Fruit fly (Drosophila melanogaster) whole organism, embryonic: Measurements from ENCODE around the gene Dok.

Experiments
- Abd-B ChIP-seq: fragments of 200-800 bp; sonication (Bioruptor generic); optimal IDR thresholded peaks from 2 replicates; lab custom pipeline; 2018; ENCODE audit warnings: missing biosample characterization, mild to moderate bottlenecking, missing genetic modification characterization, moderate library complexity
- CG10654 ChIP-seq: fragments of 200-800 bp; sonication (Bioruptor generic); optimal IDR thresholded peaks from 2 replicates; lab custom pipeline; 2016; ENCODE audit warnings: missing biosample characterization, missing genetic modification characterization
- CG11085 ChIP-seq: fragments of 200-800 bp; sonication (Bioruptor generic); IDR thresholded peaks from 2 replicates; pipeline ENCODE4 v1.3.6; 2022; ENCODE audit warnings: missing biosample characterization, missing genetic modification characterization
- CG11398 ChIP-seq: fragments of 200-800 bp; sonication (Bioruptor generic); optimal IDR thresholded peaks from 2 replicates; lab custom pipeline; 2016; ENCODE audit warnings: missing biosample characterization, missing genetic modification characterization
- CG12155 ChIP-seq: fragments of 200-800 bp; sonication (Bioruptor generic); optimal IDR thresholded peaks from 3 replicates; lab custom pipeline; 2016; ENCODE audit warnings: missing biosample characterization, missing genetic modification characterization
- CG12391 ChIP-seq: fragments of 200-800 bp; sonication (Bioruptor generic); optimal IDR thresholded peaks from 3 replicates; lab custom pipeline; 2018; ENCODE audit warnings: missing biosample characterization, mild to moderate bottlenecking, missing genetic modification characterization, moderate library complexity
- CG12942 ChIP-seq: fragments of 200-800 bp; sonication (Bioruptor generic); optimal IDR thresholded peaks from 3 replicates; lab custom pipeline; 2016; ENCODE audit warnings: missing biosample characterization, missing genetic modification characterization
- CG13624 ChIP-seq: fragments of 200-800 bp; sonication (Bioruptor generic); optimal IDR thresholded peaks from 2 replicates; lab custom pipeline; 2016; ENCODE audit warnings: missing biosample characterization, missing genetic modification characterization
- CG14710 ChIP-seq: fragments of 200-800 bp; sonication (Bioruptor generic); optimal IDR thresholded peaks from 3 replicates; lab custom pipeline; 2019; ENCODE audit warnings: missing biosample characterization, mild to moderate bottlenecking, missing genetic modification characterization, moderate library complexity
- CG15011 ChIP-seq: fragments of 200-800 bp; sonication (Bioruptor generic); optimal IDR thresholded peaks from 3 replicates; lab custom pipeline; 2018; ENCODE audit warnings: missing biosample characterization, mild to moderate bottlenecking, missing genetic modification characterization
- CG1602 ChIP-seq: fragments of 200-800 bp; sonication (Bioruptor generic); optimal IDR thresholded peaks from 3 replicates; lab custom pipeline; 2016; ENCODE audit warnings: missing biosample characterization, missing genetic modification characterization
- CG16813 ChIP-seq: fragments of 200-800 bp; sonication (Bioruptor generic); IDR thresholded peaks from 3 replicates; pipeline ENCODE4 v1.3.6; 2022; ENCODE audit warnings: missing biosample characterization, missing genetic modification characterization; ENCODE audit not compliant: partially characterized antibody
- CG17186 ChIP-seq: fragments of 200-800 bp; sonication (Bioruptor generic); optimal IDR thresholded peaks from 3 replicates; lab custom pipeline; 2017; ENCODE audit warnings: missing biosample characterization, missing genetic modification reagents, missing genetic modification characterization
- CG17359 ChIP-seq: fragments of 200-800 bp; sonication (Bioruptor generic); optimal IDR thresholded peaks from 3 replicates; lab custom pipeline; 2018; ENCODE audit warnings: missing biosample characterization, mild to moderate bottlenecking, missing genetic modification characterization, moderate library complexity
- CG17612 ChIP-seq: fragments of 200-800 bp; sonication (Bioruptor generic); IDR thresholded peaks from 2 replicates; pipeline ENCODE4 v1.3.6; 2022; ENCODE audit warnings: missing biosample characterization, missing genetic modification characterization
- CG17912 ChIP-seq: fragments of 200-800 bp; sonication (Bioruptor generic); optimal IDR thresholded peaks from 2 replicates; lab custom pipeline; 2018; ENCODE audit warnings: missing biosample characterization, mild to moderate bottlenecking, missing genetic modification characterization
- CG18764 ChIP-seq: fragments of 200-800 bp; sonication (Bioruptor generic); optimal IDR thresholded peaks from 3 replicates; lab custom pipeline; 2016; ENCODE audit warnings: missing biosample characterization, missing genetic modification characterization
- CG30020 ChIP-seq: fragments of 200-800 bp; optimal IDR thresholded peaks from 2 replicates; lab custom pipeline; 2019; ENCODE audit warnings: missing biosample characterization, mild to moderate bottlenecking, missing genetic modification characterization, moderate library complexity
- CG31388 ChIP-seq: fragments of 200-800 bp; sonication (Bioruptor generic); optimal IDR thresholded peaks from 2 replicates; lab custom pipeline; 2016; ENCODE audit warnings: missing biosample characterization, missing genetic modification characterization
- CG4730 ChIP-seq: fragments of 200-800 bp; sonication (Bioruptor generic); IDR thresholded peaks from 2 replicates; pipeline ENCODE4 v1.3.6; 2022; ENCODE audit warnings: missing biosample characterization, missing genetic modification characterization
- CG7928 ChIP-seq: fragments of 200-800 bp; sonication (Bioruptor generic); optimal IDR thresholded peaks from 2 replicates; lab custom pipeline; 2017; ENCODE audit warnings: missing biosample characterization, mild to moderate bottlenecking, missing genetic modification characterization
- Chrac-16 ChIP-seq: fragments of 200-800 bp; sonication (Bioruptor generic); optimal IDR thresholded peaks from 3 replicates; lab custom pipeline; 2016; ENCODE audit warnings: missing biosample characterization, missing genetic modification characterization
- E2f2 ChIP-seq: fragments of 200-800 bp; sonication (Bioruptor generic); IDR thresholded peaks from 2 replicates; pipeline ENCODE4 v1.3.6; 2022; ENCODE audit warnings: missing biosample characterization, missing genetic modification characterization
- Elba2 ChIP-seq: fragments of 200-800 bp; sonication (Bioruptor generic); optimal IDR thresholded peaks from 3 replicates; lab custom pipeline; 2016; ENCODE audit warnings: missing biosample characterization, missing genetic modification characterization
- MBD-R2 ChIP-seq: fragments of 200-800 bp; sonication (Bioruptor generic); IDR thresholded peaks from 2 replicates; pipeline ENCODE4 v1.3.6; 2022; ENCODE audit warnings: missing biosample characterization, missing genetic modification characterization
- MTF-1 ChIP-seq: fragments of 200-800 bp; sonication (Bioruptor generic); optimal IDR thresholded peaks from 2 replicates; lab custom pipeline; 2018; ENCODE audit warnings: missing biosample characterization, mild to moderate bottlenecking, missing genetic modification characterization, borderline replicate concordance
- Meics ChIP-seq: fragments of 200-800 bp; sonication (Bioruptor generic); optimal IDR thresholded peaks from 2 replicates; lab custom pipeline; 2017; ENCODE audit warnings: missing biosample characterization, mild to moderate bottlenecking, missing genetic modification characterization
- Mes4 ChIP-seq: fragments of 200-800 bp; sonication (Bioruptor generic); optimal IDR thresholded peaks from 2 replicates; lab custom pipeline; 2016; ENCODE audit warnings: missing biosample characterization, missing genetic modification characterization
- Oli ChIP-seq: fragments of 200-800 bp; sonication (Bioruptor generic); optimal IDR thresholded peaks from 2 replicates; lab custom pipeline; 2018; ENCODE audit warnings: missing biosample characterization, mild to moderate bottlenecking, missing genetic modification characterization, moderate library complexity
- Tbp ChIP-seq: fragments of >200 bp; optimal IDR thresholded peaks from 2 replicates; lab custom pipeline; 2018; ENCODE audit warnings: missing biosample characterization, missing genetic modification characterization
- ash1 ChIP-seq: fragments of 200-800 bp; sonication (Bioruptor generic); optimal IDR thresholded peaks from 2 replicates; lab custom pipeline; 2018; ENCODE audit warnings: missing biosample characterization, mild to moderate bottlenecking, missing genetic modification characterization
- cad ChIP-seq: fragments of >200 bp; optimal IDR thresholded peaks from 2 replicates; lab custom pipeline; 2017; ENCODE audit warnings: missing biosample characterization, missing genetic modification characterization
- da ChIP-seq: fragments of 200-800 bp; sonication (Bioruptor generic); optimal IDR thresholded peaks from 2 replicates; lab custom pipeline; 2016; ENCODE audit warnings: missing biosample characterization, missing genetic modification characterization
- dpn ChIP-seq, 2 experiments: fragments of 200-800 bp; sonication (Bioruptor generic); optimal IDR thresholded peaks; 3 replicates each; lab custom pipeline; 2016; ENCODE audit warnings: missing biosample characterization in 2 of 2, missing genetic modification characterization in 2 of 2
- esg ChIP-seq: fragments of 200-800 bp; sonication (Bioruptor generic); conservative IDR thresholded peaks from 2 replicates; pipeline ENCODE4 v1.3.6; 2022; ENCODE audit warnings: missing biosample characterization, missing genetic modification characterization
- eyg ChIP-seq: fragments of 200-800 bp; sonication (Bioruptor generic); optimal IDR thresholded peaks from 3 replicates; lab custom pipeline; 2016; ENCODE audit warnings: missing biosample characterization, missing genetic modification characterization
- gem ChIP-seq: fragments of 200-800 bp; sonication (Bioruptor generic); optimal IDR thresholded peaks from 2 replicates; lab custom pipeline; 2019; ENCODE audit warnings: missing biosample characterization, mild to moderate bottlenecking, missing genetic modification characterization, moderate library complexity
- hb ChIP-seq: fragments of 200-800 bp; sonication (Bioruptor generic); IDR thresholded peaks from 3 replicates; pipeline ENCODE4 v1.3.6; 2022; ENCODE audit warnings: missing biosample characterization, missing genetic modification characterization; ENCODE audit not compliant: partially characterized antibody
- her ChIP-seq: fragments of 200-800 bp; sonication (Bioruptor generic); optimal IDR thresholded peaks from 2 replicates; lab custom pipeline; 2016; ENCODE audit warnings: missing biosample characterization, missing genetic modification characterization
- hth ChIP-seq: fragments of >200 bp; optimal IDR thresholded peaks from 2 replicates; lab custom pipeline; 2017; ENCODE audit warnings: inconsistent platforms
- knrl ChIP-seq: fragments of 200-800 bp; sonication (Bioruptor generic); IDR thresholded peaks from 3 replicates; pipeline ENCODE4 v1.3.6; 2022; ENCODE audit warnings: missing biosample characterization, missing genetic modification characterization; ENCODE audit not compliant: partially characterized antibody
- lola ChIP-seq, 3 experiments: fragments of >200 bp in 2 of 3; fragments of 200-800 bp in 1 of 3; sonication (Bioruptor generic) in 1 of 3; optimal IDR thresholded peaks; 2 replicates each; lab custom pipeline; 2017 to 2019; ENCODE audit warnings: missing biosample characterization in 3 of 3, missing genetic modification characterization in 3 of 3, mild to moderate bottlenecking in 1 of 3, moderate library complexity in 1 of 3
- onecut ChIP-seq: fragments of 200-800 bp; sonication (Bioruptor generic); IDR thresholded peaks from 2 replicates; pipeline ENCODE4 v1.3.6; 2022; ENCODE audit warnings: missing biosample characterization, missing genetic modification characterization
- pnt ChIP-seq: fragments of 200-800 bp; sonication (Bioruptor generic); optimal IDR thresholded peaks from 3 replicates; lab custom pipeline; 2016; ENCODE audit warnings: missing biosample characterization, missing genetic modification characterization
- pros ChIP-seq: fragments of 200-800 bp; sonication (Bioruptor generic); optimal IDR thresholded peaks from 3 replicates; lab custom pipeline; 2019; ENCODE audit warnings: missing biosample characterization, mild to moderate bottlenecking, missing genetic modification characterization, moderate library complexity
- so ChIP-seq: fragments of 200-800 bp; sonication (Bioruptor generic); IDR thresholded peaks from 3 replicates; pipeline ENCODE4 v1.3.6; 2022; ENCODE audit warnings: missing biosample characterization, missing genetic modification characterization
- ssp ChIP-seq: fragments of 200-800 bp; sonication (Bioruptor generic); IDR thresholded peaks from 2 replicates; pipeline ENCODE4 v1.3.6; 2022; ENCODE audit warnings: missing biosample characterization, missing genetic modification characterization
- stwl ChIP-seq: fragments of 200-800 bp; sonication (Bioruptor generic); optimal IDR thresholded peaks from 3 replicates; lab custom pipeline; 2018; ENCODE audit warnings: missing biosample characterization, mild to moderate bottlenecking, missing genetic modification characterization, moderate library complexity
- zen2 ChIP-seq: fragments of 200-800 bp; sonication (Bioruptor generic); IDR thresholded peaks from 3 replicates; pipeline ENCODE4 v1.3.6; 2022; ENCODE audit warnings: missing biosample characterization, missing genetic modification characterization; ENCODE audit not compliant: partially characterized antibody

Gene Dok

DNA sequence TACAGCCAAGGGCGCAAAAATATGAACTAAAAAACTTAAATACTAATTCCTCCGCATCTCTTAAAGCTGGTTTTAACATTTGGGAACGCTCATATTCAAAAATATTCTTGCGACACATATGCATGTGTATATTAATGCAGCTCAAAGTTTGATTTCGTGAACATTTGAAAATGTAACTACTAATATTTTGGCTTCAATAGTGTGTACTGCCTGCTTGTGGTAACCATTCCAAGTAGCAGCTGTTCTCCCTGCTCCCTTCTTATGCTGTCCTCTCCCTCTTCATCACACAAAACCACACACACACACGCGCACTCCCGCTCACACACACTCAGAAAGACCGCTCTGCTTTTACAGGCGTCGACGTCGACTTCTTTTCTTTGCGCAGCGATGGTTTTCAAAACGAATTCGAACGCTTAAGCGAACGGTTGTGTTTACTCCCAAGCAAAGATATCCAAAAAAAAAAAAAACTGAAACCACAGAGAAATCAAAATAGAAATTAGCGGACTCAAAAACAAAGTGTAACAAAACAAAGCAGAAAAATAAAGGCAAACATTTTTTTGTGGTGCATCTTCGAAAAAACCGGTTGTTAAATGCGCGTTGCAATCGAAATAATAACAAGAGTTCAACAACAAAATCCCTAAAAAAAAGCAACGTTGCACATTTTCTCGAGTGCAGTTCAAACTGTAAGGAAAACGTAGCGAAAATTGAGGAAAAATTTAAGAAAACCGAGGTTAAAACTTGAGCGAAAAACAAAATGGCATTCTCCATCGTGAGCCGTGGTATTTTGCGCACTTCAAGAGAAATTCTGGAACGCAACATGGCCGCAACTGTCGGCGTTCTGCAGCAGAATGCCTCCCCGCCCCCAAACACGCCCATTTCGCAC is 13.2 kb downstream of the Dok start, which contains the start of gene CBP (continued):
- TF ChIP-seq CG17359 (peak; percentile 99), CG31388 (peak; percentile 95), CG11085 (GFP tag; lab: Robert Waterston, UW) (peak; percentile 83), pros (GFP tag; lab: Kevin White, UChicago) (peak; percentile 99), ssp (GFP tag; lab: Robert Waterston, UW) (peak; percentile 86), CG10654 (GFP tag; lab: Kevin White, UChicago) (peak; percentile 97), Tbp (GFP tag; lab: Kevin White, UChicago) (no peak), Elba2 (GFP tag; lab: Kevin White, UChicago) (peak; percentile 79), lola (GFP tag; optimal IDR thresholded peaks at IDR 0.05; lab: Kevin White, UChicago) (peak in 2 of 3 experiments; percentile 10 to 98), da (GFP tag; lab: Kevin White, UChicago) (peak; percentile 97), onecut (GFP tag; lab: Robert Waterston, UW) (peak; percentile 96), CG4730 (peak; percentile 93), CG18764 (GFP tag; lab: Kevin White, UChicago) (peak; percentile 95), CG11398 (GFP tag; lab: Kevin White, UChicago) (peak; percentile 97), gem (peak; percentile 99), Mes4 (peak; percentile 98), Oli (peak; percentile 99), CG30020 (tag; lab: Kevin White, UChicago) (peak; percentile 84), dpn (GFP tag; optimal IDR thresholded peaks at IDR 0.05; lab: Kevin White, UChicago) (peak; percentile 97 to 98), zen2 (GFP tag; lab: Robert Waterston, UW) (no peak), CG7928 (GFP tag; lab: Kevin White, UChicago) (peak; percentile 74), hb (no peak), CG12391 (tag; lab: Kevin White, UChicago) (peak; percentile 99), MTF-1 (GFP tag; lab: Kevin White, UChicago) (peak; percentile 95), CG12155 (GFP tag; lab: Kevin White, UChicago) (peak; percentile 93), E2f2 (GFP tag; lab: Robert Waterston, UW) (peak; percentile 81), CG13624 (GFP tag; lab: Kevin White, UChicago) (peak; percentile 94), esg (GFP tag; lab: Robert Waterston, UW) (peak; percentile 95), eyg (peak; percentile 93), Abd-B (peak; percentile 95), so (GFP tag; lab: Robert Waterston, UW) (peak; percentile 96), Chrac-16 (peak; percentile 97), CG1602 (GFP tag; lab: Kevin White, UChicago) (peak; percentile 98), MBD-R2 (GFP tag; lab: Robert Waterston, UW) (peak; percentile 81), stwl (tag; lab: Kevin White, UChicago) (peak; percentile 86), cad (GFP tag; lab: Kevin White, UChicago) (no peak), pnt (GFP tag; lab: Kevin White, UChicago) (peak; percentile 97), CG17186 (GFP tag; lab: Kevin White, UChicago) (peak; percentile 92), CG14710 (peak; percentile 98), CG12942 (GFP tag; lab: Kevin White, UChicago) (peak; percentile 96), hth (lab: Kevin White, UChicago) (no peak), CG17612 (peak; percentile 86), CG16813 (no peak), CG17912 (GFP tag; lab: Kevin White, UChicago) (peak; percentile 94), CG15011 (peak; percentile 96), Meics (peak; percentile 96), ash1 (peak; percentile 71), knrl (GFP tag; lab: Robert Waterston, UW) (no peak), her (GFP tag; lab: Kevin White, UChicago) (peak; percentile 95)
